Worm (Caenorhabditis elegans) whole organism, L3 larva: Measurements from ENCODE around the gene C11H1.9.
A peak's percentile ranks its signal among the peaks of the same experiment; 100 is the strongest.

Experiments
- R02D3.7 ChIP-seq: fragments of 150-350 bp; optimal IDR thresholded peaks from 2 replicates; lab custom pipeline; 2014; ENCODE audit warnings: missing biosample characterization, missing genetic modification characterization
- ZK546.5 ChIP-seq: sonication (generic microtip); optimal IDR thresholded peaks from 2 replicates; lab custom pipeline; 2017; ENCODE audit warnings: missing biosample characterization, missing genetic modification characterization
- aly-2 ChIP-seq: fragments of 150-350 bp; optimal IDR thresholded peaks from 2 replicates; lab custom pipeline; 2014; ENCODE audit warnings: missing biosample characterization, missing genetic modification characterization
- ama-1 ChIP-seq: fragments of 150-350 bp; optimal IDR thresholded peaks from 2 replicates; lab custom pipeline; 2018
- ceh-16 ChIP-seq: sonication (generic microtip); optimal IDR thresholded peaks from 2 replicates; lab custom pipeline; 2017; ENCODE audit warnings: missing biosample characterization, missing genetic modification characterization
- ceh-82 ChIP-seq: fragments of 150-350 bp; optimal IDR thresholded peaks from 2 replicates; lab custom pipeline; 2014; ENCODE audit warnings: missing biosample characterization, missing genetic modification characterization
- ceh-9 ChIP-seq: sonication (generic microtip); optimal IDR thresholded peaks from 2 replicates; lab custom pipeline; 2018; ENCODE audit warnings: missing biosample characterization, missing genetic modification characterization
- daf-12 ChIP-seq: fragments of 150-350 bp; optimal IDR thresholded peaks from 2 replicates; lab custom pipeline; 2014; ENCODE audit warnings: missing biosample characterization, missing genetic modification reagents, missing genetic modification characterization
- egl-27 ChIP-seq: sonication (generic microtip); optimal IDR thresholded peaks from 4 replicates; lab custom pipeline; 2017; ENCODE audit warnings: missing biosample characterization, missing genetic modification reagents, missing genetic modification characterization
- egl-5 ChIP-seq: fragments of 150-350 bp; optimal IDR thresholded peaks from 2 replicates; lab custom pipeline; 2017; ENCODE audit warnings: missing biosample characterization, missing genetic modification reagents, missing genetic modification characterization, inconsistent platforms
- elt-1 ChIP-seq: fragments of 150-350 bp; optimal IDR thresholded peaks from 2 replicates; lab custom pipeline; 2014; ENCODE audit warnings: missing biosample characterization, missing genetic modification characterization
- elt-2 ChIP-seq: sonication (generic microtip); optimal IDR thresholded peaks from 2 replicates; lab custom pipeline; 2016; ENCODE audit warnings: missing genetic modification reagents, mild to moderate bottlenecking, missing genetic modification characterization, missing compliant biosample characterization
- elt-3 ChIP-seq, 3 experiments: fragments of 150-350 bp in 1 of 3; sonication (generic microtip) in 2 of 3; optimal IDR thresholded peaks; 2 replicates in 2 of 3; 4 replicates in 1 of 3; lab custom pipeline; 2014 to 2017; ENCODE audit warnings: missing biosample characterization in 3 of 3, missing genetic modification characterization in 3 of 3
- eor-1 ChIP-seq, 2 experiments: fragments of 150-350 bp; optimal IDR thresholded peaks; 2 replicates each; lab custom pipeline; 2014 to 2018; ENCODE audit warnings: missing biosample characterization in 2 of 2, missing genetic modification characterization in 2 of 2
- fkh-10 ChIP-seq: sonication (generic microtip); optimal IDR thresholded peaks from 2 replicates; lab custom pipeline; 2017; ENCODE audit warnings: missing biosample characterization, missing genetic modification reagents, missing genetic modification characterization
- fkh-2 ChIP-seq: fragments of 150-350 bp; optimal IDR thresholded peaks from 2 replicates; lab custom pipeline; 2014; ENCODE audit warnings: missing biosample characterization, missing genetic modification reagents, missing genetic modification characterization
- fos-1 ChIP-seq: fragments of 150-350 bp; optimal IDR thresholded peaks from 2 replicates; lab custom pipeline; 2014; ENCODE audit warnings: missing biosample characterization, missing genetic modification characterization
- hmg-11 ChIP-seq: sonication (generic microtip); optimal IDR thresholded peaks from 2 replicates; lab custom pipeline; 2016; ENCODE audit warnings: missing genetic modification characterization, missing compliant biosample characterization
- jun-1 ChIP-seq: fragments of 150-350 bp; optimal IDR thresholded peaks from 2 replicates; lab custom pipeline; 2014; ENCODE audit warnings: missing biosample characterization, missing genetic modification reagents, missing genetic modification characterization
- lin-39 ChIP-seq: fragments of 150-350 bp; optimal IDR thresholded peaks from 2 replicates; lab custom pipeline; 2018; ENCODE audit warnings: missing biosample characterization, missing genetic modification reagents, missing genetic modification characterization
- lsy-12 ChIP-seq: sonication (generic microtip); optimal IDR thresholded peaks from 2 replicates; lab custom pipeline; 2016; ENCODE audit warnings: mild to moderate bottlenecking, missing genetic modification characterization, missing compliant biosample characterization
- mdl-1 ChIP-seq: fragments of 150-350 bp; optimal IDR thresholded peaks from 2 replicates; lab custom pipeline; 2014; ENCODE audit warnings: missing biosample characterization, missing genetic modification characterization
- mml-1 ChIP-seq: fragments of 150-350 bp; sonication (generic microtip); optimal IDR thresholded peaks from 3 replicates; lab custom pipeline; 2014; ENCODE audit warnings: missing biosample characterization, missing genetic modification characterization
- nfya-1 ChIP-seq: sonication (generic microtip); optimal IDR thresholded peaks from 2 replicates; lab custom pipeline; 2017; ENCODE audit warnings: missing genetic modification characterization, mild to moderate bottlenecking, missing compliant biosample characterization, antibody characterized with exemption, moderate library complexity; ENCODE audit not compliant: insufficient read depth
- nhr-11 ChIP-seq: fragments of 150-350 bp; optimal IDR thresholded peaks from 2 replicates; lab custom pipeline; 2014; ENCODE audit warnings: missing biosample characterization, missing genetic modification characterization
- nhr-12 ChIP-seq: fragments of 150-350 bp; optimal IDR thresholded peaks from 2 replicates; lab custom pipeline; 2014; ENCODE audit warnings: missing biosample characterization, missing genetic modification characterization
- nhr-23 ChIP-seq: fragments of 150-350 bp; optimal IDR thresholded peaks from 2 replicates; lab custom pipeline; 2014; ENCODE audit warnings: missing biosample characterization, missing genetic modification reagents, missing genetic modification characterization
- nhr-237 ChIP-seq: fragments of 150-350 bp; optimal IDR thresholded peaks from 2 replicates; lab custom pipeline; 2014; ENCODE audit warnings: missing biosample characterization, missing genetic modification characterization
- nhr-25 ChIP-seq: sonication (generic microtip); optimal IDR thresholded peaks from 2 replicates; lab custom pipeline; 2017; ENCODE audit warnings: missing biosample characterization, missing genetic modification characterization
- nhr-28 ChIP-seq: fragments of 150-350 bp; optimal IDR thresholded peaks from 2 replicates; lab custom pipeline; 2014; ENCODE audit warnings: missing biosample characterization, missing genetic modification characterization
- nhr-43 ChIP-seq: sonication (generic microtip); optimal IDR thresholded peaks from 2 replicates; lab custom pipeline; 2016; ENCODE audit warnings: mild to moderate bottlenecking, missing genetic modification characterization, missing compliant biosample characterization; ENCODE audit not compliant: poor library complexity, severe bottlenecking
- nhr-67 ChIP-seq: fragments of 150-350 bp; optimal IDR thresholded peaks from 2 replicates; lab custom pipeline; 2014; ENCODE audit warnings: missing biosample characterization, missing genetic modification characterization
- nhr-76 ChIP-seq: fragments of 150-350 bp; sonication (generic microtip); optimal IDR thresholded peaks from 5 replicates; lab custom pipeline; 2014; ENCODE audit warnings: missing biosample characterization, missing genetic modification characterization
- nhr-77 ChIP-seq: fragments of 150-350 bp; optimal IDR thresholded peaks from 2 replicates; lab custom pipeline; 2014; ENCODE audit warnings: missing biosample characterization, missing genetic modification characterization
- pha-4 ChIP-seq: fragments of 150-350 bp; optimal IDR thresholded peaks from 2 replicates; lab custom pipeline; 2014; ENCODE audit warnings: missing biosample characterization, missing genetic modification reagents, missing genetic modification characterization
- pqm-1 ChIP-seq: fragments of 150-350 bp; optimal IDR thresholded peaks from 2 replicates; lab custom pipeline; 2017; ENCODE audit warnings: missing biosample characterization, missing genetic modification characterization, inconsistent platforms
- sea-2 ChIP-seq: fragments of 150-350 bp; sonication (generic microtip); optimal IDR thresholded peaks from 4 replicates; lab custom pipeline; 2014; ENCODE audit warnings: missing biosample characterization, missing genetic modification reagents, missing genetic modification characterization
- skn-1 ChIP-seq: fragments of 150-350 bp; optimal IDR thresholded peaks from 2 replicates; lab custom pipeline; 2014; ENCODE audit warnings: missing biosample characterization, missing genetic modification characterization
- snpc-4 ChIP-seq: fragments of 150-350 bp; optimal IDR thresholded peaks from 2 replicates; lab custom pipeline; 2014; ENCODE audit warnings: missing biosample characterization, missing genetic modification characterization
- unc-39 ChIP-seq: sonication (generic microtip); optimal IDR thresholded peaks from 4 replicates; lab custom pipeline; 2017; ENCODE audit warnings: missing biosample characterization, missing genetic modification characterization
- unc-62 ChIP-seq: fragments of 150-350 bp; sonication (generic microtip); optimal IDR thresholded peaks from 4 replicates; lab custom pipeline; 2014; ENCODE audit warnings: missing biosample characterization, missing genetic modification reagents, missing genetic modification characterization
- zag-1 ChIP-seq: fragments of 150-350 bp; optimal IDR thresholded peaks from 2 replicates; lab custom pipeline; 2014; ENCODE audit warnings: missing biosample characterization, missing genetic modification characterization
- ztf-4 ChIP-seq: fragments of 150-350 bp; optimal IDR thresholded peaks from 2 replicates; lab custom pipeline; 2014; ENCODE audit warnings: missing biosample characterization, missing genetic modification characterization

The C11H1.9 gene

DNA sequence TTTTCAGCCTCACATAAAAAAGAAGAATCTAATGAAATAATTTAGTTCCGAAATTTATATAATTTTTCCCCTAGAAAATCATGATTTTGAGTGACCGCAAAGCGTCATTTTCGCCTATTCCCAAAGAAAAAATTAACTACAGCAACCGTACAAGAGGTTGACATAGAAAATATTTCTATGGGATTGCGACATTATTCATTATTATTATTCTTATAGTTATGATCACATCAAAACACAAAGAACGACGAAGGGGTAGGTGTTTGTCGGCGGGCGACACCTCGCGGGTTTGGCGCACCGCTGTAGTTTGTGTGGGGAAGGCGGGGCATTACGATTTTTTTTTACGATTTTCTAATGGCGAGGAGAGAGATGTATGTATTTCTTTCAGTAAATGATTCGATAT, 4.1 kb upstream of the C11H1.9 start:
- TF ChIP-seq snpc-4 (tag; lab: Kevin White, UChicago), result peak; percentile 88
- TF ChIP-seq hmg-11 (tag; lab: Kevin White, UChicago), result no peak
- no peak for TF ChIP-seq elt-2 (tag; lab: Kevin White, UChicago)
- TF ChIP-seq elt-1, result no peak
- no peak for TF ChIP-seq jun-1 (tag; lab: Kevin White, UChicago)
- TF ChIP-seq eor-1 (tag; optimal IDR thresholded peaks at IDR 0.05; lab: Kevin White, UChicago), result no peak
- no peak for TF ChIP-seq nhr-23
- no peak for TF ChIP-seq sea-2 (GFP tag; lab: Kevin White, UChicago)
- TF ChIP-seq fos-1 (tag; lab: Kevin White, UChicago), result no peak

ce11 chrX:14322793-14323192, 2.6 kb upstream of the C11H1.9 start:
- TF ChIP-seq unc-62 (GFP tag; lab: Kevin White, UChicago) (no peak), nhr-12 (no peak), nhr-67 (no peak), nhr-43 (no peak), mml-1 (tag; lab: Kevin White, UChicago) (no peak), R02D3.7 (tag; lab: Kevin White, UChicago) (no peak), egl-5 (tag; lab: Kevin White, UChicago) (no peak), elt-2 (tag; lab: Kevin White, UChicago) (no peak), nhr-77 (no peak), ama-1 (no peak), elt-1 (peak; percentile 43), nhr-76 (tag; lab: Kevin White, UChicago) (no peak), zag-1 (tag; lab: Kevin White, UChicago) (no peak), lsy-12 (tag; lab: Kevin White, UChicago) (no peak), fkh-2 (tag; lab: Kevin White, UChicago) (no peak), nhr-25 (tag; lab: Kevin White, UChicago) (peak; percentile 56)

DNA sequence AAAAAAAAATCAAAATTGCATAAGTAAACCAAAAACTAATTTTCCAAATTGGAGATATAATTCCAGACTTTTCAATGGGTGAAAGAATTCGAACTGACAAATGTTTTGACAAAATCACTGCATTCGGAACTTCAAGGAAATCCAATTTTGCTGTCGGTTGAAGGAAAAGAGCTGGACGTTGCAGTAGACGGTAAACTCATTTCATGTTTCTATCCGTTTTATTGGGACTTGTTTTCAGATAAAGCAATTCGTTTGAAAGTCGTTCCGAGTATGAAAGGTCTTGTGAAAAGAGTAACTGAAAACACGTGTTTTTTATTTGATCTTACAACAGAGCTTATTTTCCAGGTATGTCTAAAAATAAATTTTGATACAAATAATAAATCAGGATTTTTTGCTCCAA, 4.1 kb downstream of the C11H1.9 start:
- TF ChIP-seq fkh-10 (peak; percentile 81), ceh-9 (no peak)

DNA sequence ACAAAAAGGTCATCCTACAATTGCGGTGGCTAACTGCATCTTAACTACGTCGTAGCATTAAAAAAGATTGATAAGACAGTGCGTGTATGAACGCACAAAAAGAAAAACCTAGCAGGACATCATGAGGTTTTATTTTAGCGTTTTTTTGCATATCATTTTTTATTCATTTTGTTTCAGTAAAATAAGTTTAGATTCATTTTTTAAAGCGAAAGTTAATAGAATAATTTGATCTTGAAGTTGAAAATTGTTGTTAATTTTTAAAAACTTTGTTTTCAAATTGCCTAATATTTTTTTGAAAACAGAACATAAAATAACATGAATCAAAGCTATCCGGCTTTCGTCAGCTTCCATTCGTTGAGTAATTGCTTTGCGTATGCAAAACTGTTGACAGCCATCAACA, 6.6 kb downstream of the C11H1.9 start, which contains the start of gene prx-1:
Gene prx-1 (plus strand): TSS at position 301 of the 400 bp plus-strand sequence.
- TF ChIP-seq elt-2 (tag; lab: Kevin White, UChicago) (peak; percentile 13), nhr-28 (tag; lab: Kevin White, UChicago) (no peak), pqm-1 (tag; lab: Kevin White, UChicago) (peak; percentile 49)

DNA sequence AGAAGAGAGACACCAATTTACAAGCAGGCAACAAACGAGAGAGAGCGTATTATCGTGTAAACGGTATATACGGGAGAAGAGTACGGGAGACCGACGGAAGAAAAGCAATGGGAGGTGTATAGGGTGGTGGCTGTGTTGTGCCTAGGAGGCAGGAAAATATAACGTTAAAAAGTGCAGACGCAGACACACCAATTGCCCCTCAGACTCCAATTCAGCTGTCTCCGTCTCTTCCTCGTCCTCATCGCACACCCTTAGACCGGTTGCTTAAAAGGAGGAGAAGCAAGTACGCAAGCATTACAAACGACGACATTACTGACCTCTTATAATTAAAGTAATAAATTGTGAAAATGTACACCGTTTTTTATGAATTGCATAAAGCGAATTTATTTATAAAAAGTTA, 7.8 kb downstream of the C11H1.9 start:
- TF ChIP-seq ceh-82 (tag; lab: Kevin White, UChicago) (no peak), ceh-16 (tag; lab: Kevin White, UChicago) (no peak), elt-3 (tag; optimal IDR thresholded peaks at IDR 0.05; lab: Kevin White, UChicago) (no peak), pha-4 (tag; lab: Kevin White, UChicago) (peak; percentile 86), nhr-76 (tag; lab: Kevin White, UChicago) (no peak), aly-2 (tag; lab: Kevin White, UChicago) (no peak), ztf-4 (tag; lab: Kevin White, UChicago) (no peak), egl-27 (tag; lab: Kevin White, UChicago) (peak; percentile 64), eor-1 (tag; optimal IDR thresholded peaks at IDR 0.05; lab: Kevin White, UChicago) (no peak), nhr-25 (tag; lab: Kevin White, UChicago) (peak; percentile 77), fkh-10 (no peak), nhr-77 (no peak), egl-5 (tag; lab: Kevin White, UChicago) (peak; percentile 28), unc-39 (tag; lab: Kevin White, UChicago) (no peak), skn-1 (peak; percentile 32), ZK546.5 (tag; lab: Kevin White, UChicago) (no peak), nhr-237 (tag; lab: Kevin White, UChicago) (no peak), mdl-1 (tag; lab: Kevin White, UChicago) (no peak), pqm-1 (tag; lab: Kevin White, UChicago) (peak; percentile 40), sea-2 (GFP tag; lab: Kevin White, UChicago) (peak; percentile 51), elt-1 (no peak), zag-1 (tag; lab: Kevin White, UChicago) (no peak), nhr-23 (peak; percentile 88), jun-1 (tag; lab: Kevin White, UChicago) (peak; percentile 80), ama-1 (no peak), mml-1 (tag; lab: Kevin White, UChicago) (no peak), fkh-2 (tag; lab: Kevin White, UChicago) (no peak), nfya-1 (tag; lab: Kevin White, UChicago) (peak; percentile 83), daf-12 (tag; lab: Kevin White, UChicago) (no peak), R02D3.7 (tag; lab: Kevin White, UChicago) (peak; percentile 37), unc-62 (GFP tag; lab: Kevin White, UChicago) (no peak), hmg-11 (tag; lab: Kevin White, UChicago) (peak; percentile 94), nhr-11 (tag; lab: Kevin White, UChicago) (no peak), lin-39 (tag; lab: Kevin White, UChicago) (peak; percentile 81), nhr-43 (peak; percentile 56), lsy-12 (tag; lab: Kevin White, UChicago) (peak; percentile 44), ceh-9 (no peak)
